Fruit fly (Drosophila melanogaster) whole organism, embryonic: ENCODE measurements around the gene CG43446.

ENCODE experiments used
- Asciz ChIP-seq: fragments of 200-800 bp; sonication (Bioruptor generic); optimal IDR thresholded peaks from 2 replicates; lab custom pipeline; 2017; ENCODE audit warnings: missing biosample characterization, mild to moderate bottlenecking, missing genetic modification characterization, missing genetic modification reagents
- BEAF-32 ChIP-seq: fragments of 200-800 bp; sonication (Bioruptor generic); optimal IDR thresholded peaks from 3 replicates; lab custom pipeline; 2017; ENCODE audit warnings: missing biosample characterization, missing genetic modification characterization, mild to moderate bottlenecking, moderate library complexity, missing genetic modification reagents
- Bteb2 ChIP-seq: fragments of 200-800 bp; sonication (Bioruptor generic); optimal IDR thresholded peaks from 2 replicates; lab custom pipeline; 2016; ENCODE audit warnings: missing biosample characterization, missing genetic modification characterization
- CG1024 ChIP-seq: fragments of 200-800 bp; sonication (Bioruptor generic); IDR thresholded peaks from 2 replicates; pipeline ENCODE4 v1.3.6; 2022; ENCODE audit warnings: missing biosample characterization, missing genetic modification characterization
- CG10543 ChIP-seq: fragments of 200-800 bp; sonication (Bioruptor generic); optimal IDR thresholded peaks from 3 replicates; lab custom pipeline; 2017; ENCODE audit warnings: missing biosample characterization, mild to moderate bottlenecking, missing genetic modification characterization, moderate library complexity
- CG10654 ChIP-seq: fragments of 200-800 bp; sonication (Bioruptor generic); optimal IDR thresholded peaks from 2 replicates; lab custom pipeline; 2016; ENCODE audit warnings: missing biosample characterization, missing genetic modification characterization
- CG13894 ChIP-seq: fragments of 200-800 bp; sonication (Bioruptor generic); optimal IDR thresholded peaks from 3 replicates; lab custom pipeline; 2018; ENCODE audit warnings: missing biosample characterization, mild to moderate bottlenecking, missing genetic modification characterization, moderate library complexity
- CG17359 ChIP-seq: fragments of 200-800 bp; sonication (Bioruptor generic); optimal IDR thresholded peaks from 3 replicates; lab custom pipeline; 2018; ENCODE audit warnings: missing biosample characterization, mild to moderate bottlenecking, missing genetic modification characterization, moderate library complexity
- CG18262 ChIP-seq: fragments of 200-800 bp; optimal IDR thresholded peaks from 3 replicates; lab custom pipeline; 2019; ENCODE audit warnings: missing biosample characterization, mild to moderate bottlenecking, missing genetic modification characterization, moderate library complexity
- CG2120 ChIP-seq: fragments of 200-800 bp; sonication (Bioruptor generic); optimal IDR thresholded peaks from 3 replicates; lab custom pipeline; 2016; ENCODE audit warnings: missing biosample characterization, missing genetic modification characterization
- CG2712 ChIP-seq: fragments of 200-800 bp; optimal IDR thresholded peaks from 3 replicates; lab custom pipeline; 2019; ENCODE audit warnings: missing biosample characterization, mild to moderate bottlenecking, missing genetic modification characterization, moderate library complexity
- CG3847 ChIP-seq: fragments of 200-800 bp; sonication (Bioruptor generic); IDR thresholded peaks from 2 replicates; pipeline ENCODE4 v1.3.6; 2022; ENCODE audit warnings: missing biosample characterization, missing genetic modification characterization
- CG4854 ChIP-seq: fragments of 200-800 bp; sonication (Bioruptor generic); optimal IDR thresholded peaks from 2 replicates; lab custom pipeline; 2016; ENCODE audit warnings: missing biosample characterization, missing genetic modification characterization, inconsistent platforms
- CG6791 ChIP-seq: fragments of 200-800 bp; sonication (Bioruptor generic); IDR thresholded peaks from 3 replicates; pipeline ENCODE4 v1.3.6; 2022; ENCODE audit warnings: missing biosample characterization, missing genetic modification characterization; ENCODE audit not compliant: partially characterized antibody
- CG7963 ChIP-seq: fragments of 200-800 bp; sonication (Bioruptor generic); IDR thresholded peaks from 3 replicates; pipeline ENCODE4 v1.3.6; 2022; ENCODE audit warnings: missing biosample characterization, missing genetic modification characterization; ENCODE audit not compliant: partially characterized antibody
- CG8388 ChIP-seq: fragments of 200-800 bp; sonication (Bioruptor generic); optimal IDR thresholded peaks from 2 replicates; lab custom pipeline; 2019; ENCODE audit warnings: missing biosample characterization, mild to moderate bottlenecking, missing genetic modification characterization, moderate library complexity
- CG9215 ChIP-seq: fragments of 200-800 bp; sonication (Bioruptor generic); IDR thresholded peaks from 2 replicates; pipeline ENCODE4 v1.3.6; 2022; ENCODE audit warnings: missing biosample characterization, missing genetic modification characterization
- CG9437 ChIP-seq: fragments of 200-800 bp; sonication (Bioruptor generic); optimal IDR thresholded peaks from 2 replicates; lab custom pipeline; 2018; ENCODE audit warnings: missing biosample characterization, mild to moderate bottlenecking, missing genetic modification characterization
- CG9876 ChIP-seq: fragments of 200-800 bp; sonication (Bioruptor generic); optimal IDR thresholded peaks from 2 replicates; lab custom pipeline; 2016; ENCODE audit warnings: missing biosample characterization, missing genetic modification characterization
- Dek ChIP-seq: fragments of 200-800 bp; sonication (Bioruptor generic); optimal IDR thresholded peaks from 3 replicates; lab custom pipeline; 2019; ENCODE audit warnings: missing biosample characterization, mild to moderate bottlenecking, missing genetic modification characterization, moderate library complexity
- E2f1 ChIP-seq: fragments of 200-800 bp; sonication (Bioruptor generic); IDR thresholded peaks from 2 replicates; pipeline ENCODE4 v1.3.6; 2022; ENCODE audit warnings: missing biosample characterization, missing genetic modification characterization
- Eip74EF ChIP-seq, 2 experiments: fragments of 200-800 bp in 1 of 2; fragments of >200 bp in 1 of 2; sonication (Bioruptor generic) in 1 of 2; optimal IDR thresholded peaks; 2 replicates each; lab custom pipeline; 2017 to 2019; ENCODE audit warnings: missing biosample characterization in 2 of 2, missing genetic modification characterization in 2 of 2, mild to moderate bottlenecking in 1 of 2, moderate library complexity in 1 of 2
- Fer1 ChIP-seq: fragments of 200-800 bp; sonication (Bioruptor generic); optimal IDR thresholded peaks from 2 replicates; lab custom pipeline; 2017; ENCODE audit warnings: missing biosample characterization, mild to moderate bottlenecking, missing genetic modification characterization
- Fer3 ChIP-seq: fragments of 200-800 bp; sonication (Bioruptor generic); optimal IDR thresholded peaks from 2 replicates; lab custom pipeline; 2018; ENCODE audit warnings: missing biosample characterization, mild to moderate bottlenecking, missing genetic modification characterization, moderate library complexity
- Lhr ChIP-seq: fragments of 200-800 bp; sonication (Bioruptor generic); optimal IDR thresholded peaks from 3 replicates; lab custom pipeline; 2017; ENCODE audit warnings: mild to moderate bottlenecking, missing biosample characterization, missing genetic modification reagents, missing genetic modification characterization
- Lim3 ChIP-seq: fragments of 200-800 bp; sonication (Bioruptor generic); IDR thresholded peaks from 2 replicates; pipeline ENCODE4 v1.3.6; 2022; ENCODE audit warnings: missing biosample characterization, missing genetic modification characterization
- Side ChIP-seq: fragments of 200-800 bp; sonication (Bioruptor generic); optimal IDR thresholded peaks from 2 replicates; lab custom pipeline; 2016; ENCODE audit warnings: missing biosample characterization, missing genetic modification characterization
- Trl ChIP-seq, 3 experiments: fragments of >200 bp in 2 of 3; fragments of 200-800 bp in 1 of 3; sonication (Bioruptor generic) in 1 of 3; optimal IDR thresholded peaks; 2 replicates in 1 of 3; 3 replicates in 2 of 3; lab custom pipeline; 2016 to 2017; ENCODE audit warnings: missing biosample characterization in 1 of 3, missing genetic modification characterization in 1 of 3
- Xbp1 ChIP-seq: fragments of 200-800 bp; sonication (Bioruptor generic); optimal IDR thresholded peaks from 3 replicates; lab custom pipeline; 2016; ENCODE audit warnings: missing biosample characterization, mild to moderate bottlenecking, missing genetic modification characterization
- Xrp1 ChIP-seq: fragments of 200-800 bp; sonication (Bioruptor generic); IDR thresholded peaks from 2 replicates; pipeline ENCODE4 v1.3.6; 2022; ENCODE audit warnings: missing biosample characterization, missing genetic modification characterization
- ash1 ChIP-seq: fragments of 200-800 bp; sonication (Bioruptor generic); optimal IDR thresholded peaks from 2 replicates; lab custom pipeline; 2018; ENCODE audit warnings: missing biosample characterization, mild to moderate bottlenecking, missing genetic modification characterization
- cad ChIP-seq: fragments of >200 bp; optimal IDR thresholded peaks from 2 replicates; lab custom pipeline; 2017; ENCODE audit warnings: missing biosample characterization, missing genetic modification characterization
- cg ChIP-seq: fragments of 200-800 bp; sonication (Bioruptor generic); optimal IDR thresholded peaks from 3 replicates; lab custom pipeline; 2019; ENCODE audit warnings: missing biosample characterization, mild to moderate bottlenecking, missing genetic modification characterization, moderate library complexity
- chinmo ChIP-seq: fragments of 200-800 bp; sonication (Bioruptor generic); IDR thresholded peaks from 4 replicates; pipeline ENCODE4 v1.3.6; 2022; ENCODE audit warnings: missing biosample characterization, missing genetic modification characterization; ENCODE audit not compliant: partially characterized antibody
- ci ChIP-seq: fragments of 200-800 bp; sonication (Bioruptor generic); IDR thresholded peaks from 3 replicates; pipeline ENCODE4 v1.3.6; 2022; ENCODE audit warnings: missing biosample characterization, missing genetic modification characterization
- dan ChIP-seq: fragments of 200-800 bp; sonication (Bioruptor generic); IDR thresholded peaks from 2 replicates; pipeline ENCODE4 v1.3.6; 2022; ENCODE audit warnings: missing biosample characterization, missing genetic modification characterization
- fd96Cb ChIP-seq: fragments of 200-800 bp; sonication (Bioruptor generic); optimal IDR thresholded peaks from 2 replicates; lab custom pipeline; 2018; ENCODE audit warnings: missing biosample characterization, mild to moderate bottlenecking, missing genetic modification characterization, moderate library complexity
- fu2 ChIP-seq: fragments of 200-800 bp; sonication (Bioruptor generic); optimal IDR thresholded peaks from 2 replicates; lab custom pipeline; 2016; ENCODE audit warnings: missing biosample characterization, missing genetic modification characterization
- gfzf ChIP-seq: fragments of 200-800 bp; sonication (Bioruptor generic); optimal IDR thresholded peaks from 2 replicates; lab custom pipeline; 2016; ENCODE audit warnings: missing biosample characterization, mild to moderate bottlenecking, missing genetic modification characterization, moderate library complexity
- jigr1 ChIP-seq: fragments of 200-800 bp; sonication (Bioruptor generic); IDR thresholded peaks from 3 replicates; pipeline ENCODE4 v1.3.6; 2022; ENCODE audit warnings: missing biosample characterization, missing genetic modification characterization
- jing ChIP-seq: fragments of 200-800 bp; sonication (Bioruptor generic); optimal IDR thresholded peaks from 2 replicates; lab custom pipeline; 2018; ENCODE audit warnings: missing biosample characterization, mild to moderate bottlenecking, missing genetic modification characterization
- onecut ChIP-seq: fragments of 200-800 bp; sonication (Bioruptor generic); IDR thresholded peaks from 2 replicates; pipeline ENCODE4 v1.3.6; 2022; ENCODE audit warnings: missing biosample characterization, missing genetic modification characterization
- so ChIP-seq: fragments of 200-800 bp; sonication (Bioruptor generic); IDR thresholded peaks from 3 replicates; pipeline ENCODE4 v1.3.6; 2022; ENCODE audit warnings: missing biosample characterization, missing genetic modification characterization
- tin ChIP-seq: fragments of 200-800 bp; sonication (Bioruptor generic); optimal IDR thresholded peaks from 3 replicates; lab custom pipeline; 2016; ENCODE audit warnings: missing biosample characterization, missing genetic modification characterization
- tna ChIP-seq: fragments of 200-800 bp; sonication (Bioruptor generic); IDR thresholded peaks from 2 replicates; pipeline ENCODE4 v1.3.6; 2022; ENCODE audit warnings: missing biosample characterization, missing genetic modification characterization; ENCODE audit not compliant: partially characterized antibody
- wek ChIP-seq: fragments of 200-800 bp; sonication (Bioruptor generic); optimal IDR thresholded peaks from 3 replicates; lab custom pipeline; 2018; ENCODE audit warnings: missing biosample characterization, mild to moderate bottlenecking, missing genetic modification characterization, moderate library complexity
- zfh2 ChIP-seq: fragments of 200-800 bp; sonication (Bioruptor generic); optimal IDR thresholded peaks from 2 replicates; lab custom pipeline; 2016; ENCODE audit warnings: missing biosample characterization, missing genetic modification characterization

Gene CG43446

DNA sequence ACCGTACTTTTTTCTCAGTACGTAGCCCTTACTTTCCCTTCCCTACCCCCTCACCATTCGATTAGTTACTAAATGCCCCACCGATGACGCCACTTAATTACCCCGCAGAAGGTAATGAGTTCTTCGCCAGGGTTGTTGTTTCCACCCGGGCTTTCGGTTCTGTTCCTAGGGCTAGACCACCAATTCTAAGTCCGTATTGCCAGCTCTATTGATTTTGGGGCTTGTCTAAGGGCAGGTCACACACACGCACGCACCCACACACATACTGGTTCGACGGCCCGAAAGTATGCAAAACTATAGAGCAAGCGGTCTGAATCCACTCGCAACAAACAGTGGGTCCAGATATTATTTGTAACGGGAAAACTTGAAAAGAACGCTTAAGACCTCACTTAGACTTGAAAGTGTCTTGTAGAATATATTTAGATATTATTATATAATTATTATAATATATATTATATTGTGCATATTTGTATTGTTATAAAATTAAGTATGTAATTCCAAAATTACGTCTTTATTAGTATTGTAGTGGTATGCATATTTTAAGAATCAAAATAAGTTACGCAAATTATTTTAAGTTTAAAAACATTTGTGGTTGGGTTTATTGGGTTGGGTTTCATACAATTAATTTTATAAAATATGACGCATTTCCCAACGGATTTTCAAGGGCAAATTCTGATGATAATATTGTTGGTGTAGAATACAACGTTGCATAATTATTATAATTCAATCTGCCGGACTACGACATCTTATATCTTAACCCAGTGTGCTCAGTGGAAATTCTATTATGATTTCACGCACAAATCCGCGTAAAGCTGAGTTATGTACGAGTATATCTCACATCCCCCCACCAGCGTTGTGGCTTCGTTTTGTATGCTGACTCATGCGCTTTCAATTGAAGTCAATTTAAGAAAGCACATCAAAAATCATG is 37.7 kb downstream of the CG43446 start (continued):
- TF ChIP-seq CG17359 (tag; lab: Kevin White, UChicago) (peak; percentile 22), CG9215 (GFP tag; lab: Robert Waterston, UW) (peak; percentile 30; the same call in 1 of the 2 replicates), CG8388 (GFP tag; lab: Kevin White, UChicago) (peak; percentile 22), Trl (optimal IDR thresholded peaks at IDR 0.05; lab: Kevin White, UChicago) (no peak), Trl (GFP tag; optimal IDR thresholded peaks at IDR 0.05; lab: Kevin White, UChicago) (no peak), chinmo (GFP tag; lab: Robert Waterston, UW) (no peak), Bteb2 (GFP tag; lab: Kevin White, UChicago) (no peak), fu2 (no peak), tna (GFP tag; lab: Robert Waterston, UW) (0 out of 2 replicates have a peak, but pooled peaks have one; percentile 9), CG7963 (GFP tag; lab: Robert Waterston, UW) (no peak), wek (no peak), cg (GFP tag; lab: Kevin White, UChicago) (peak; percentile 81), CG6791 (GFP tag; lab: Robert Waterston, UW) (peak; percentile 31; the same call in 1 of the 3 replicates), cad (GFP tag; lab: Kevin White, UChicago) (no peak), CG10654 (GFP tag; lab: Kevin White, UChicago) (no peak), tin (no peak), Eip74EF (GFP tag; optimal IDR thresholded peaks at IDR 0.05; lab: Kevin White, UChicago) (peak in 1 of 2 experiments; percentile 26), Xbp1 (GFP tag; lab: Kevin White, UChicago) (no peak), Xrp1 (0 out of 2 replicates have a peak, but pooled peaks have one; percentile 12), gfzf (GFP tag; lab: Kevin White, UChicago) (no peak), dan (GFP tag; lab: Robert Waterston, UW) (no peak), Fer1 (peak; percentile 51), CG9437 (GFP tag; lab: Kevin White, UChicago) (peak; percentile 31), jing (GFP tag; lab: Kevin White, UChicago) (no peak), Lim3 (GFP tag; lab: Robert Waterston, UW) (no peak), zfh2 (GFP tag; lab: Kevin White, UChicago) (no peak), BEAF-32 (GFP tag; lab: Kevin White, UChicago) (no peak), CG4854 (GFP tag; lab: Kevin White, UChicago) (no peak), CG13894 (tag; lab: Kevin White, UChicago) (peak; percentile 68), CG9876 (GFP tag; lab: Kevin White, UChicago) (no peak), CG2120 (GFP tag; lab: Kevin White, UChicago) (no peak), CG1024 (GFP tag; lab: Robert Waterston, UW) (no peak), Side (GFP tag; lab: Kevin White, UChicago) (no peak), CG18262 (tag; lab: Kevin White, UChicago) (peak; percentile 70), ci (GFP tag; lab: Robert Waterston, UW) (peak; percentile 41; the same call in 2 of the 3 replicates), Fer3 (tag; lab: Kevin White, UChicago) (peak; percentile 41), jigr1 (no peak), CG3847 (GFP tag; lab: Robert Waterston, UW) (no peak), CG10543 (peak; percentile 6), E2f1 (GFP tag; lab: Robert Waterston, UW) (no peak; the same call in 1 of the 2 replicates), fd96Cb (tag; lab: Kevin White, UChicago) (peak; percentile 34), Asciz (peak; percentile 65), so (GFP tag; lab: Robert Waterston, UW) (no peak), Lhr (no peak), CG2712 (tag; lab: Kevin White, UChicago) (peak; percentile 63), ash1 (no peak), onecut (peak; percentile 85), Dek (peak; percentile 21)
